Fruit fly (Drosophila melanogaster): ENCODE results near the gene CG12213.

The CG12213 gene

DNA sequence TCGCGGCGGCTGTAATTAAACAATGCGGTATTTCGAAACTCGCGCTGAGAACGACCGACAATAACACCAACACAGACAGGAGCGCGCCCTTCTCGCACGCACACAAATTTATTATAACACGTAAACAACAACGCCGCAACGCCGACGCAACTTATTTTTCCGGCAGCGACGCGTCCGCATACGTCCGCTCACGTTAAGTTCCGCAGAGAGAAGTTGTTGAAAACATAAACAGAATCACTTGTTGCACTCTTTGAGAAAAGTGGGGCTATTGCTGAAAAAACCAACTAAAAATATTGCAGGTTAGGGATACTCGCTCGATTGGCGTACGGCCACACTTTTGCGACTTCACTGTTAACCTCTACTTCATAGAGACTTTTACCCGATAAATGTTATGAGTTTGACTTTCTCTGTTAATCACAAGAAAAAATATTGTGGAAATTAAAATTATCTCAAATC lies 18.6 kb downstream of the CG12213 start, which contains the start of gene Cad87A (continued):
- TF ChIP-seq CG5180 (GFP tag; optimal IDR thresholded peaks at IDR 0.05) (peak; percentile 46), CG4424 (GFP tag; optimal IDR thresholded peaks at IDR 0.05) (no peak), CG2202 (tag; optimal IDR thresholded peaks at IDR 0.05) (peak; percentile 23), CG6272 (GFP tag; IDR thresholded peaks at IDR 0.05) (no peak), gro (GFP tag; optimal IDR thresholded peaks at IDR 0.05) (peak; percentile 82), CG7745 (tag; optimal IDR thresholded peaks at IDR 0.05) (peak; percentile 38), CG2120 (GFP tag; optimal IDR thresholded peaks at IDR 0.05) (no peak), Neu2 (GFP tag; optimal IDR thresholded peaks at IDR 0.05; ENCODE audit: borderline replicate concordance) (no peak), CG1647 (GFP tag; optimal IDR thresholded peaks at IDR 0.05) (no peak), Dip3 (GFP tag; optimal IDR thresholded peaks at IDR 0.05) (no peak), ewg (GFP tag; optimal IDR thresholded peaks at IDR 0.05) (peak; percentile 13), Stat92E (GFP tag; optimal IDR thresholded peaks at IDR 0.05) (peak in 1 of 3 experiments; percentile 62), ATbp (GFP tag; optimal IDR thresholded peaks at IDR 0.05) (peak; percentile 59), CG17802 (tag; optimal IDR thresholded peaks at IDR 0.05) (no peak), ato (GFP tag; IDR thresholded peaks at IDR 0.05; ENCODE audit: partially characterized antibody) (no peak), ac (GFP tag; optimal IDR thresholded peaks at IDR 0.05) (no peak), CG31388 (GFP tag; optimal IDR thresholded peaks at IDR 0.05) (no peak), p53 (GFP tag; optimal IDR thresholded peaks at IDR 0.05) (peak; percentile 57), ro (GFP tag; IDR thresholded peaks at IDR 0.05) (no peak), CG4820 (GFP tag; optimal IDR thresholded peaks at IDR 0.05) (no peak), Mrtf (GFP tag; IDR thresholded peaks at IDR 0.05) (no peak), Elba2 (GFP tag; optimal IDR thresholded peaks at IDR 0.05) (no peak), Side (GFP tag; optimal IDR thresholded peaks at IDR 0.05) (peak; percentile 47), twi (tag; optimal IDR thresholded peaks at IDR 0.05) (no peak), CG12659 (GFP tag; optimal IDR thresholded peaks at IDR 0.05) (peak; percentile 21), CG13424 (tag; optimal IDR thresholded peaks at IDR 0.05) (no peak), Adf1 (GFP tag; IDR thresholded peaks at IDR 0.05) (no peak), CG10366 (GFP tag; IDR thresholded peaks at IDR 0.05) (no peak), bigmax (GFP tag; optimal IDR thresholded peaks at IDR 0.05) (peak; percentile 67), Vsx1 (GFP tag; optimal IDR thresholded peaks at IDR 0.05) (peak; percentile 67), sens (GFP tag) (peak; percentile 77), Ptx1 (GFP tag; IDR thresholded peaks at IDR 0.05) (no peak), HmgZ (tag; optimal IDR thresholded peaks at IDR 0.05) (no peak), CG10267 (tag; optimal IDR thresholded peaks at IDR 0.05) (peak; percentile 49), CG14860 (GFP tag; IDR thresholded peaks at IDR 0.05; ENCODE audit: partially characterized antibody) (no peak), disco-r (GFP tag; optimal IDR thresholded peaks at IDR 0.05) (no peak), bcd (GFP tag; optimal IDR thresholded peaks at IDR 0.05) (no peak), CG30431 (GFP tag; optimal IDR thresholded peaks at IDR 0.05) (no peak), vnd (GFP tag; IDR thresholded peaks at IDR 0.05; ENCODE audit: partially characterized antibody) (no peak), ranshi (GFP tag; IDR thresholded peaks at IDR 0.05) (no peak), CG10462 (GFP tag; optimal IDR thresholded peaks at IDR 0.05) (no peak), kay (GFP tag; optimal IDR thresholded peaks at IDR 0.05) (no peak), crol (GFP tag; IDR thresholded peaks at IDR 0.05) (no peak), Blimp-1 (GFP tag; optimal IDR thresholded peaks at IDR 0.05) (no peak), Tbp (GFP tag; optimal IDR thresholded peaks at IDR 0.05) (no peak), caup (GFP tag; optimal IDR thresholded peaks at IDR 0.05; ENCODE audit: severe bottlenecking) (peak; percentile 69), CG13296 (GFP tag; optimal IDR thresholded peaks at IDR 0.05) (peak; percentile 45), dpn (GFP tag; optimal IDR thresholded peaks at IDR 0.05) (peak in 1 of 2 experiments; percentile 5), Chrac-16 (GFP tag; optimal IDR thresholded peaks at IDR 0.05) (no peak), MTF-1 (GFP tag; optimal IDR thresholded peaks at IDR 0.05; ENCODE audit: borderline replicate concordance) (peak; percentile 58), CG11560 (tag; IDR thresholded peaks at IDR 0.05) (no peak)
